Fruit fly (Drosophila melanogaster) whole organism, pupa: ENCODE data around the gene Sfp24Ba.

Source experiments
- CG10348 ChIP-seq: fragments of 200-800 bp; sonication (Bioruptor generic); IDR thresholded peaks from 2 replicates; pipeline ENCODE4 v1.3.6; 2022; ENCODE audit warnings: missing biosample characterization, missing genetic modification characterization
- CG13204 ChIP-seq: fragments of 200-800 bp; sonication (Bioruptor generic); optimal IDR thresholded peaks from 2 replicates; lab custom pipeline; 2018; ENCODE audit warnings: missing biosample characterization, mild to moderate bottlenecking, missing genetic modification characterization, moderate library complexity
- CG15710 ChIP-seq: fragments of 200-800 bp; sonication (Bioruptor generic); optimal IDR thresholded peaks from 2 replicates; lab custom pipeline; 2018; ENCODE audit warnings: missing biosample characterization, mild to moderate bottlenecking, missing genetic modification characterization, moderate library complexity
- CG9948 ChIP-seq: fragments of 200-800 bp; sonication (Bioruptor generic); optimal IDR thresholded peaks from 2 replicates; lab custom pipeline; 2018; ENCODE audit warnings: missing biosample characterization, mild to moderate bottlenecking, missing genetic modification characterization, moderate library complexity
- EcR ChIP-seq: fragments of 200-800 bp; sonication (Bioruptor generic); optimal IDR thresholded peaks from 3 replicates; lab custom pipeline; 2019; ENCODE audit warnings: missing biosample characterization, missing genetic modification characterization, mild to moderate bottlenecking, moderate library complexity, missing genetic modification reagents
- Pif1A ChIP-seq: fragments of 200-800 bp; sonication (Bioruptor generic); optimal IDR thresholded peaks from 3 replicates; lab custom pipeline; 2016; ENCODE audit warnings: missing biosample characterization, missing genetic modification characterization
- fd96Ca ChIP-seq: fragments of 200-800 bp; sonication (Bioruptor generic); IDR thresholded peaks from 3 replicates; pipeline ENCODE4 v1.3.6; 2022; ENCODE audit warnings: missing biosample characterization, missing genetic modification characterization

- TF ChIP-seq Pif1A (GFP tag; lab: Kevin White, UChicago) (no peak), CG15710 (tag; lab: Kevin White, UChicago) (no peak), CG9948 (tag; lab: Kevin White, UChicago) (no peak), EcR (GFP tag; lab: Kevin White, UChicago) (no peak), CG13204 (no peak), fd96Ca (GFP tag; lab: Robert Waterston, UW) (no peak), CG10348 (GFP tag; lab: Robert Waterston, UW) (no peak)
Measured at dm6 chr2L:3618818-3619362, 49.5 kb downstream of the Sfp24Ba start, which contains the start of gene Ugt36A1.
